Fruit fly (Drosophila melanogaster) whole organism: Measurements from ENCODE around the gene tim.

Experiments
- CG8478 ChIP-seq: fragments of >200 bp; optimal IDR thresholded peaks from 2 replicates; lab custom pipeline; 2018; ENCODE audit warnings: inconsistent platforms
- Dll ChIP-seq: fragments of >200 bp; optimal IDR thresholded peaks from 2 replicates; lab custom pipeline; 2017
- EcR ChIP-seq, 2 experiments: fragments of >200 bp; optimal IDR thresholded peaks; 2 replicates each; lab custom pipeline; 2017; ENCODE audit warnings: missing biosample characterization in 2 of 2, missing genetic modification characterization in 2 of 2, missing genetic modification reagents in 2 of 2
- pan ChIP-seq: fragments of >200 bp; optimal IDR thresholded peaks from 2 replicates; lab custom pipeline; 2017
- psq ChIP-seq: fragments of >200 bp; optimal IDR thresholded peaks from 2 replicates; lab custom pipeline; 2017
- usp ChIP-seq: fragments of >200 bp; optimal IDR thresholded peaks from 2 replicates; lab custom pipeline; 2017; ENCODE audit warnings: missing biosample characterization, missing genetic modification characterization, mixed read lengths

Gene tim

DNA sequence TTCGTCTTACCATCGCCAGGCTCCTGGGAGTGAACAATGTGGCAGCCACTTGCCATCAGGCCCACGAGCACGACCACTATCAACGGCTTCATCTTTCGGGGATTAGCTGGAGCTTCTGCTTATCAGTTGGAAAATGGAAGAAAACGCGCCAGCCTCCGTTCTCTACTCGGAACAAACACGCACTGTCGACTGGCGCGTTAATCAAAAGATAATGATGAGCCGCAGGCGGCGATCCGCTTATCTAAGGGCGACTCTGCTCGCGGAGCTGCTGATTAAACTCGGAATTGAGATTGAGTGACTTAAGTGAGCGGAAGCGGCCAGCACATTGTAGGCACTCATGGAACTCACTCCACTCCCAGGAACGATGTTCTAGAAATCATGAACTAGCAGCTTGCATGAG is 46.2 kb downstream of the tim start, which contains the start of gene CG3246:
Gene CG3246 (minus strand): TSS at position 193 of the 400 bp plus-strand sequence.
- no peak for TF ChIP-seq EcR (GFP tag; optimal IDR thresholded peaks at IDR 0.05; lab: Kevin White, UChicago)
- TF ChIP-seq pan (lab: Kevin White, UChicago) = no peak
- no peak for TF ChIP-seq psq (lab: Kevin White, UChicago)
- TF ChIP-seq Dll (lab: Kevin White, UChicago) = no peak
- no peak for TF ChIP-seq usp (GFP tag; lab: Kevin White, UChicago)
- TF ChIP-seq CG8478 = no peak

DNA sequence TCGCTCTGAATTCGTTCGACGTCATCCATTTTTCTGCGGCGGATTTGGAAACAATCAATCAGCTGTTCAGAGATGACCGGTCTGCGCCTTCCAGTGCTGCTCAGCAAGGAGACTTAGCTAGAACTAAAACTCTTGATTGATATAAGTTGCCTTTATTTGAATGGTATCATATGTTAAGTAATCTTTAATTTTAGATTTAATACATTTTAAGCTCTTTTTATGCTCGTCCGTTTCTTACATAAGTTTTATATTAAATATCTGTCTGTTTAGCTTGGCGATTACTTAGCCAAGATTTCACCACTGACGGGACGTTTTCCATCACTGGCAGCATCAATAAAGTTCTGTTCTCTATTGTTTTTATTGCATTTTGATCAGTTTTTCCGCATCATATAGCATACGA is 50.9 kb downstream of the tim start, which contains the start of the genes Cog3 and Sec5:
Gene Cog3 (minus strand): TSS at position 58 of the 400 bp plus-strand sequence.
Gene Sec5 (plus strand): TSS at position 296 of the 400 bp plus-strand sequence.
- no peak for TF ChIP-seq pan (lab: Kevin White, UChicago)

DNA sequence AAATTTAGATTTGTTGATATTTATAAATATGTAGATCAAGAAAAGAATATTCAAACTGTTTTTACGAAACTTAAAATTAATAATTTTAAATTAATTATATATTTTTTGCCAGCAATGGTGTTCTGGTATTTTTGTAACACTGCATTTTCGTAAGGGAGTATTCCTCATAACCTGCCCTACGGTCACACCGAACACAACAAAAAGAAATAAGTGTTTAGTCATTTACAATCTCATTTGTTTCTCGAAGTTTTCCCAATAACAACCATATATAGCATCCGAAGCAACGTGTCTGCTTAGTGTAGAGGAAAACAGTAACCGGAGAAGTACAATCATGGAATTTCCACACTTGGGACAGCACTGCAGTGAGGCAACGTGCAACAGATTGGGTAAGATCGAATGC is 55.6 kb downstream of the tim start, which contains the start of gene CG12795:
Gene CG12795 (plus strand): TSS at position 181 of the 400 bp plus-strand sequence.
- TF ChIP-seq psq (lab: Kevin White, UChicago) (no peak), CG8478 (no peak), EcR (GFP tag; optimal IDR thresholded peaks at IDR 0.05; lab: Kevin White, UChicago) (no peak), usp (GFP tag; lab: Kevin White, UChicago) (no peak), pan (lab: Kevin White, UChicago) (no peak), Dll (lab: Kevin White, UChicago) (no peak)

DNA sequence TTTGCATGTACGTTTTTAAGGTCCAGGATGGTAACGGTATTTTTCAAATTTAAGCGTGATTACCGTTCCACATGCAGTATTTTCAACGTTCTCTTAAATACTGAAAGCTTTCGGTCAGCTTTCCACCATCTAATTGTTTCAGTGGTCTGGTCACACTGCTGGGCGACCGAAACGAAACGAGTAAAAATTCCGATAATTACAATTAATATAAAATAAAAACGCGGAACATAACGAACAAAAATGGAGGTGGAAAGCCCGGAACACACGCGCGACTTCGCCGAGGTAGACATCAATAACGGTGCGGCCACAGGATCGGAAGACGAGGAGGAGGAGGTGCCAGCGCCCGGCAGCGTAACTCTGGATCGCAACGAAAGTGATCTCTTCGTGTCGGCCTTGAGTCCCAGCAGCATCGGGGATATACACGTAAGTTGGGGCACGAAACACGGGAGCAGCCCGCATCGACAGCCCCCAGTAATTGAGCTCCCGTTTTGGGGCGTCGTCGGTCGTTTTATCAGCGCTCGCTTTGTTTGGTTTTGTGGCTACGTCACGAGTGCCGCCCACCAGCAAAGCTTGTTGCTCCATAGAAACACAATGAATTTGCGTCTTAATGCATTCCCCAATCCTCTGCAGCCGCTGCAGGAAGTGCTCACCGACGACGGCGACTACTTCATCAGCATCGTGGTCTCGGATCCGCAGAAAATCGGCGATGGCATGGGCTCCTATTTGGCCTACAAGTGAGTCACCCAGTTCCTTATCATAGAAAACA is 58.2 kb downstream of the tim start, which contains the start of gene Snx1:
Gene Snx1 (plus strand): TSS at position 129 of the 766 bp plus-strand sequence.
- no peak for TF ChIP-seq usp (GFP tag; lab: Kevin White, UChicago)
- TF ChIP-seq CG8478 = no peak
- no peak for TF ChIP-seq pan (lab: Kevin White, UChicago)
- TF ChIP-seq psq (lab: Kevin White, UChicago) = no peak

DNA sequence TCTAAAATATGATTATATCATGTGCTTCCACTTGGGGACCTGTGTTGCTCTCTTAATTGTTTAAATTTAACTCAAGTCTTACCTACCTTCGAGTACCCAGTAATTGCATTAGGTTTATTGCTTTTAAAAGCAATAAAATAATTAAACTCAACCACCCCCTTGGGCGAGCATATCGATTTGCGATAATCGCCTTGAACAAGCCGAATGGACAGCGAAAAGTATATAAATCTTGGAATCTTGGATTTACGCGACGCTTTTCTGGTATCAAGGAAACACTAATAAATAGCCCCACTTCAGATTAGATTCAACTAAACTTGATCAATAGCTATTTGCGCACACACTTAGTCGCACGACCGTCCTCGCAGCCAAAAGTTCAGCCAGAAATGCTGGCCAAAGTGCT is 62.3 kb downstream of the tim start, which contains the start of gene CG2772:
Gene CG2772 (plus strand): TSS at position 338 of the 400 bp plus-strand sequence.
- no peak for TF ChIP-seq psq (lab: Kevin White, UChicago)

DNA sequence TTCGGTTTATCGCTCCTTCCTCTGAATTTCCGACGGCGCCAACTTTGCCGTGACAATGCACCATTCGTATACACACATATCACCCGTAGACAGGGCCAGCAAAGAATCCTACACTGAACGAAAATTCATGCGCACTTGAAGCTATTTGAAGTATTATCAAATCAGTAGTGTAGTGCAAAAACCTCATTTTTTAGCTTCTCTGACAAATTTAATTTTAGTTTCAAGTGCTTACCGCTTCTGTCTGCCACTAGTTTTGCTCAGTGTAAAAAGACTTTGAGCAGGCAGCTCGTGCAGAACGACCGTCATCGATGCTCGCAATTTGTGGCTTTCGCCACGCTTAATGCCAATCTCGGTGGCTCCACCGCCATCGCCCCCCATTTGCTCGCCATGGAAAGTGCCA is 63.1 kb downstream of the tim start:
- no peak for TF ChIP-seq Dll (lab: Kevin White, UChicago)
- no peak for TF ChIP-seq pan (lab: Kevin White, UChicago)
- no peak for TF ChIP-seq psq (lab: Kevin White, UChicago)
- TF ChIP-seq EcR (GFP tag; optimal IDR thresholded peaks at IDR 0.05; lab: Kevin White, UChicago) = no peak
- TF ChIP-seq CG8478 = no peak
- TF ChIP-seq usp (GFP tag; lab: Kevin White, UChicago) = no peak
